Fruit fly (Drosophila melanogaster): ENCODE measurements around the gene Hs3st-B.

The Hs3st-B gene

DNA sequence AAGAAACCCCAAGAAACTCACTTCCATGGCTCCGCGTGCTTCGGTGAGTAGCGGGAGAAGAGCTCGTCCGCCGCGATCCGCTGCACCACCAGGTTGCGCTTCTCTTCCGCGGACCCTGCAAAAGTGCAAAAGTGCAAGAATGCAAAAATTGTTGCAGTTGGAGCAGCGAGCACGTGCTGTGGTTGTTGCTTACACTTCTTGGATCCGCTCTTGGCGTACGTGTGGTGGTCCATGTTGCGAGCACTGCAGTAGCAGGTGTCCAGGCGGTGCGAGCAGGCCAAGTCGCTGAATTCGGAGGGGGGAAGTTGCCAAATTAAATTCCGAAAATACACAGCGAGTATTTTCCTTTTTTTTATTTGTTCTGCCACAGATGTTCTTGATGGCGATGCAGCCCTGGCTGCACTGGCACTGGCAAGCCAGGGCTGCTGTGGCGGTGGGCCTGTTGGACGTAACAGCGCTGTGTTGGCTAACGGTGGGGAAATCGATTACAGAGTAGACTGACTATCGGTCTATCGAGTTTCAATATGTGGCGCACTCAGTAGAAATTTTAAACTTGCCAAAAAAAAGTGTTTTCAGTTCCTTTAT is 20.1 kb downstream of the Hs3st-B start, which contains the start of gene CG8010 (continued):
- no peak for TF ChIP-seq fd102C (GFP tag; optimal IDR thresholded peaks at IDR 0.05)
- TF ChIP-seq gsb (GFP tag; IDR thresholded peaks at IDR 0.05): no peak
- peak; percentile 56 for TF ChIP-seq CG9932 (GFP tag; IDR thresholded peaks at IDR 0.05)
- no peak for TF ChIP-seq Xrp1 (GFP tag; IDR thresholded peaks at IDR 0.05)
- no peak for TF ChIP-seq dati (GFP tag; IDR thresholded peaks at IDR 0.05)
- no peak for TF ChIP-seq CG30431 (GFP tag; optimal IDR thresholded peaks at IDR 0.05)
- TF ChIP-seq Ets65A (GFP tag): no peak
- no peak for TF ChIP-seq gsb-n (tag; optimal IDR thresholded peaks at IDR 0.05)
- peak; percentile 77 for TF ChIP-seq CG15514 (GFP tag; optimal IDR thresholded peaks at IDR 0.05)
- TF ChIP-seq CG11093 (GFP tag; IDR thresholded peaks at IDR 0.05): no peak
- TF ChIP-seq CG13296 (GFP tag; optimal IDR thresholded peaks at IDR 0.05): peak; percentile 5
- TF ChIP-seq grn (GFP tag; optimal IDR thresholded peaks at IDR 0.05): no peak
- TF ChIP-seq CG8765 (GFP tag; IDR thresholded peaks at IDR 0.05): no peak
- no peak for TF ChIP-seq Doc2 (GFP tag; IDR thresholded peaks at IDR 0.05)
- no peak for TF ChIP-seq Side (GFP tag; optimal IDR thresholded peaks at IDR 0.05)
- no peak for TF ChIP-seq pnt (GFP tag; optimal IDR thresholded peaks at IDR 0.05)
- no peak for TF ChIP-seq shn (GFP tag; optimal IDR thresholded peaks at IDR 0.05)
- TF ChIP-seq Hmr (GFP tag; optimal IDR thresholded peaks at IDR 0.05): no peak
- TF ChIP-seq sr (GFP tag; IDR thresholded peaks at IDR 0.05): no peak
- TF ChIP-seq Antp (GFP tag; optimal IDR thresholded peaks at IDR 0.05): no peak
- no peak for TF ChIP-seq CG10147 (GFP tag; optimal IDR thresholded peaks at IDR 0.05)
- no peak for TF ChIP-seq Ada2b (GFP tag; IDR thresholded peaks at IDR 0.05)
- peak; percentile 57 for TF ChIP-seq Rfx (GFP tag; IDR thresholded peaks at IDR 0.05)
- TF ChIP-seq psq (GFP tag; optimal IDR thresholded peaks at IDR 0.05): no peak
- TF ChIP-seq Asciz (GFP tag; optimal IDR thresholded peaks at IDR 0.05): no peak
- TF ChIP-seq Ptx1 (GFP tag; IDR thresholded peaks at IDR 0.05): peak; percentile 33; the same call in 1 of the 2 replicates
- TF ChIP-seq her (GFP tag; optimal IDR thresholded peaks at IDR 0.05): peak; percentile 30
- TF ChIP-seq CG11723 (GFP tag; optimal IDR thresholded peaks at IDR 0.05): no peak
- TF ChIP-seq dysf (GFP tag; IDR thresholded peaks at IDR 0.05): no peak
- peak; percentile 39; the same call in 1 of the 2 replicates for TF ChIP-seq Nf-YA (GFP tag; IDR thresholded peaks at IDR 0.05)
- no peak for TF ChIP-seq CG2202 (tag; optimal IDR thresholded peaks at IDR 0.05)
- no peak for TF ChIP-seq HLH3B (GFP tag; IDR thresholded peaks at IDR 0.05)
- TF ChIP-seq CG17186 (GFP tag; optimal IDR thresholded peaks at IDR 0.05): peak; percentile 48
- no peak for TF ChIP-seq cato (GFP tag; optimal IDR thresholded peaks at IDR 0.05; ENCODE audit: borderline replicate concordance)
- no peak for TF ChIP-seq chn (GFP tag; optimal IDR thresholded peaks at IDR 0.05)
- no peak for TF ChIP-seq Stat92E (GFP tag; optimal IDR thresholded peaks at IDR 0.05)
- TF ChIP-seq CG31365 (tag; optimal IDR thresholded peaks at IDR 0.05): no peak
- no peak for TF ChIP-seq Dfd (GFP tag; optimal IDR thresholded peaks at IDR 0.05)
- no peak for TF ChIP-seq hkb (optimal IDR thresholded peaks at IDR 0.05)
- peak; percentile 34; the same call in 1 of the 2 replicates for TF ChIP-seq hkb (GFP tag; IDR thresholded peaks at IDR 0.05)
- peak; percentile 16; the same call in 1 of the 2 replicates for TF ChIP-seq CG4360 (GFP tag; IDR thresholded peaks at IDR 0.05)
- no peak for TF ChIP-seq CG3065 (GFP tag; optimal IDR thresholded peaks at IDR 0.05)
- no peak for TF ChIP-seq Bteb2 (GFP tag; optimal IDR thresholded peaks at IDR 0.05)
- TF ChIP-seq tin (GFP tag; optimal IDR thresholded peaks at IDR 0.05): peak; percentile 13
- no peak for TF ChIP-seq CG13624 (GFP tag; optimal IDR thresholded peaks at IDR 0.05)
- no peak for TF ChIP-seq CG1602 (GFP tag; optimal IDR thresholded peaks at IDR 0.05)
- no peak for TF ChIP-seq nom (GFP tag; optimal IDR thresholded peaks at IDR 0.05)
- TF ChIP-seq CG9609 (GFP tag; optimal IDR thresholded peaks at IDR 0.05): peak; percentile 28
- no peak for TF ChIP-seq CG9817 (tag; optimal IDR thresholded peaks at IDR 0.05)
- TF ChIP-seq unc-4 (GFP tag; IDR thresholded peaks at IDR 0.05; ENCODE audit: partially characterized antibody): peak; percentile 47; the same call in 1 of the 2 replicates
- no peak for TF ChIP-seq Nf-YC (tag; optimal IDR thresholded peaks at IDR 0.05)
- no peak for TF ChIP-seq MTF-1 (GFP tag; optimal IDR thresholded peaks at IDR 0.05; ENCODE audit: borderline replicate concordance)
